Fruit fly (Drosophila melanogaster): Measurements from ENCODE around the gene Nos.
A peak's percentile ranks its signal among the peaks of the same experiment; 100 is the strongest.

Nos gene

DNA sequence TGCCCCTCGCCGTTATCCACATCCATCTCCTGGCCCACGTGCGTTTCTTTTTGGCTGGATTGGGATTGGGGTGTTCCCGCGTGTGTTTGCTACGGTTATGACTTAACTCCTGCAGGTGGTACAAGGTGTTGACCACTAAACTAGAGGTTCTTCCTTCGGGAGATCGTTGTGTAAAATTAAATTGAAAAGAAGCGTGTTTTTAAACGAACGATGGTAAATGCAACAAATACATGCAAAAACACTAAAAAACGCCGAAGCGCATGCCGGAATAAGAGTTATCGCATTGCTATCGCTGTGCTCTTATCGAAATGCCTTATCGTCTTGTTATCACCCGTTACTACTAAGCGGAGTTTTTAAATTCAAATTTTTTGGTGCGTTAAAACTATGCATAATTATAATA is 67.6 kb downstream of the Nos start, which contains the start of gene CG6724:
Gene CG6724 (minus strand): TSS at position 245 of the 400 bp plus-strand sequence.
- TF ChIP-seq Clk (GFP tag; optimal IDR thresholded peaks at IDR 0.05) (no peak), Mnt (GFP tag; optimal IDR thresholded peaks at IDR 0.05) (peak; percentile 96), bab1 (GFP tag; optimal IDR thresholded peaks at IDR 0.05) (peak; percentile 16)

DNA sequence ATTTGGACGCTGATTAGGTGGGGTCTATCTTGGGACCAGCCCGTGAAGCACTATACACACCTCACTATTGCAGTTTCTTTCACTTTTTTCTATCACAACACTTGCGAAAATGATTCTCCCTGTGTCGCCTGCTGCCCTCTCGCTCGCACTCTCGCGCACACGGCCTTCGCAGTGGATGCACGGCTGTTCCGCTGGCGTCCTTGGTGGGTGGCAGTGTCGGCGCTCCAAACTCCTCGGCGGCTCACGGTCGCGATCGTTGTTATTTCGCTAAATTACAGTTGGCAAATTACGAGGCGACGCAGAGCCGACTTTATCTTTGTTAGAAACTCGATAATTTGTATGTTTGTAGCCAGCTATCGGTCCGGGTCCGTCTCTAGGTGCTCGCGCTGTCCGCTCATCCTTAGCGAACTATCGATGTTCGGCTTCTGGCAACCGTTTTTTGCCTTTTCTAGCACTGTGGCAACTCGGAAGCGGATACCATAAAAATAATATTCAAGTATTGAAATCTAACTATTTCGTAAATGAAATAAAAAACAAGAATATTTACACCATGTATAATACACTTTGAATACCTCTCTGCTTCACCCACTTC is 69.6 kb downstream of the Nos start, which contains the start of gene Ubc2:
Gene Ubc2 (minus strand): TSS at position 410 of the 592 bp plus-strand sequence.
- TF ChIP-seq bab1 (GFP tag; optimal IDR thresholded peaks at IDR 0.05), result peak; percentile 59
- TF ChIP-seq Mnt (GFP tag; optimal IDR thresholded peaks at IDR 0.05), result peak; percentile 47
- TF ChIP-seq tj (GFP tag; optimal IDR thresholded peaks at IDR 0.05), result no peak
- no peak for TF ChIP-seq Crg-1 (GFP tag; optimal IDR thresholded peaks at IDR 0.05)
- TF ChIP-seq CG1620 (GFP tag; optimal IDR thresholded peaks at IDR 0.05), result peak; percentile 24
- no peak for TF ChIP-seq CG12768 (GFP tag; optimal IDR thresholded peaks at IDR 0.05)
- TF ChIP-seq Hr96 (GFP tag; optimal IDR thresholded peaks at IDR 0.05), result peak; percentile 21
- TF ChIP-seq cic (GFP tag; optimal IDR thresholded peaks at IDR 0.05), result no peak
- peak; percentile 3 for TF ChIP-seq CG33017 (tag; optimal IDR thresholded peaks at IDR 0.05)
- TF ChIP-seq CG14711 (tag; optimal IDR thresholded peaks at IDR 0.05), result peak; percentile 32

DNA sequence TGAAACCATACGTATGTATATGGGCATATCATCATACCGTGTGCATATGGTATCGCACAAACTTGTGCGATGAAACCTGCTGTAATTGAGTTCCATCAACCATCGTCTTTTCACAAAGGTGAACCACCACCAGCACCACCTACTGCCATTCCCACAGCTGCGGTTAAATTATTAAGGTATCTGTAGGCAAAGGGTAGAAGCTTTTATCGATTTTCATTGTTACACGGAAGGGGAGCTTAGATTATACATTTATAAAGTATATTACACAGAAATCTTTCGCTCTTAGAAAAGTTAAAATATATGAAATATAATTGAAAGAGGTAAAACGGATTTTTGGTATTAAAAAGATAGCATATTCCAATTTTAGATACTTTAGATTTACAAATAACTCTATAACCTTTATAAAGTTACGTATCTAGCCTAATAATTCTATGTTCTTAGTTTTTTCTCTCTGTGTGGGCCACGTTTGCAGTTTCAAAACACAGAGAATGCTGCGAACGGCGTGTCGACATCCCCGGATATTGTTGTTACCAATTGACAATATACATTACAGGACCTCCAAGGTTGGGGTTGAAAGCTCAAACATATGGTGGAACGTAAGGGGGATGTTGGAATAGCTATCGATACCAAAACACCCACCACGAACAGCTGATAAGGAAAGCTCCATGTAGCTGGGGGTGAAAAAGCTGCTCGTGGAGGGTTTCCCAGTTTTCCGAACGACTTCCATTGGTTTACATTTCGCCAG is 76.7 kb downstream of the Nos start, which contains the start of gene CG6495:
Gene CG6495 (plus strand): TSS at position 695 of the 745 bp plus-strand sequence.
- TF ChIP-seq CG7101 (tag; optimal IDR thresholded peaks at IDR 0.05) (no peak), tj (GFP tag; optimal IDR thresholded peaks at IDR 0.05) (peak; percentile 8), CG33017 (tag; optimal IDR thresholded peaks at IDR 0.05) (peak; percentile 44), CG12768 (GFP tag; optimal IDR thresholded peaks at IDR 0.05) (peak; percentile 10)

DNA sequence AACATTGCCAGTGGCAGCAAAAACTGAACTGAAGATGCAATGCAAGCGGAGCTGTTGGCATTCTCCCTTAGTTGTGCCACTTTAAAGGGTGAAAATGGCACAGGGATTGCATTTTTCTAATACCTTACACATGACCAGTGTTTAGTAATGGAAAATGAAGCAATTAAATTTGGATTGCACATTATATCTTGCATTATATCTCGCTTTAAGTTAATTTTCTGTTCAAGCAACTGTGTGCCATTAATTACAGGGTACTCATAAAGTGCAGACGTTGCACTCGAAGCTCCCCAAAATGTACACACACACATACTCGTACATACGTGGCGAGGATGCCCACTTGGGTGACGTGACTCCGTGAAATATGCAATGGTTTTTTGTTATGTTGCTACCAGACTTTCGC is 77.7 kb downstream of the Nos start:
- TF ChIP-seq cic (GFP tag; optimal IDR thresholded peaks at IDR 0.05) (no peak), Hr96 (GFP tag; optimal IDR thresholded peaks at IDR 0.05) (no peak), cnc (optimal IDR thresholded peaks at IDR 0.05) (no peak), CG7101 (tag; optimal IDR thresholded peaks at IDR 0.05) (no peak), CG14711 (tag; optimal IDR thresholded peaks at IDR 0.05) (no peak), CG7045 (GFP tag; optimal IDR thresholded peaks at IDR 0.05) (no peak), toe (GFP tag; optimal IDR thresholded peaks at IDR 0.05) (no peak), bab1 (GFP tag; optimal IDR thresholded peaks at IDR 0.05) (no peak), tj (GFP tag; optimal IDR thresholded peaks at IDR 0.05) (no peak), ovo (GFP tag; optimal IDR thresholded peaks at IDR 0.05) (no peak)

DNA sequence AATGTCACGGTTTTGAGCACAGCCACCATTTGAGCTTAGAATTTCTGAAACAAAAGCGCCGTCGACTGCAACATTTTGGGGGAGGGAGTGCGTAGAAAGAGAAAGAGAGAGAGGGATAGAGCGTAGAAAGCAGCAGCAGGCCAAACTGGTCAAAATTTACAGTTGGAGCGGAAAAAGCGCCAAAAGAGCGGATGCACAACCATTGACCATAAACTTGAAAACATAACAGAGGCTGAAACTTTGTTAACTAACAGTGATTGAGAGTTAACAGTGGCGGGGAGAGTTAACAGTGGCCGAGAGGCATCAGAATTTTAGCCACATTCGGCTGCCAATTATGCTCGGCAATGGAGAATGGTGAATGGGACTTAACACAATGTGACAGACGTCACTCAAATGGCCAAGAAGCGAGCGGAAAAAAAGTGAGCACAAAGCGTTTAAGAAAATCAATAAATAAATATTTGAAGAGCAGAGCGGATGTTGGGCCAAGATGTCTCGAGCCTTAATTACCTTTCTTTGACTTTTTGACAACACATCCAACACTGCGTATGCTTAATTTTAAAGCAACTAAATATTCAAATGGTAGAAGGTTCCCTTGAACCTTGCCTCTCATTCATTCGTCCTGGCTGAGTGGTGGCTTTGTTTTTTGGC is 80.1 kb downstream of the Nos start:
- TF ChIP-seq Mnt (GFP tag; optimal IDR thresholded peaks at IDR 0.05), result no peak

DNA sequence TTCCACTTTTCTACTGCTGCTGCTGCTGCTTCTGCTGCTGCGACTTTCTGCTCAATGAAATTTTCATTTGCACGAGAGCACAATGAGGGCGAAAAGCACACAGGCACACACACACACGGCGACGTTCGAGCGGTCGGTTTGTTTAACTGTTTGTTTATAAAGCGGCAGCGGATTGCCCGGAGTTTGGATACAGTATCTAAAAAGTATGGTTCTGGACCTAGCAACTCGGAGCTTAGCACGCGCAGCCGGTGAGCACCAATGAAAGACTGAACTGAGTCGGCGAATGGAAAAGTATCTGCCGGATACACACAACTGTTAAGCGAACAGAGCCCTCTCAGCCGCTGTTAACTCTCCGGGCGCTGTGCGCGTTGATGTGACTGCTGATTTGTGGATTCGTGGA is 81.3 kb downstream of the Nos start, which contains the start of gene CG17124:
Gene CG17124 (minus strand): TSS at position 277 of the 400 bp plus-strand sequence.
- TF ChIP-seq CG1620 (GFP tag; optimal IDR thresholded peaks at IDR 0.05) (no peak), CG33017 (tag; optimal IDR thresholded peaks at IDR 0.05) (peak; percentile 66), toe (GFP tag; optimal IDR thresholded peaks at IDR 0.05) (no peak), CG7045 (GFP tag; optimal IDR thresholded peaks at IDR 0.05) (peak; percentile 23), Crg-1 (GFP tag; optimal IDR thresholded peaks at IDR 0.05) (no peak), tj (GFP tag; optimal IDR thresholded peaks at IDR 0.05) (peak; percentile 38), CG12768 (GFP tag; optimal IDR thresholded peaks at IDR 0.05) (peak; percentile 75), ovo (GFP tag; optimal IDR thresholded peaks at IDR 0.05) (no peak), cnc (optimal IDR thresholded peaks at IDR 0.05) (no peak), pad (GFP tag; optimal IDR thresholded peaks at IDR 0.05) (no peak), CG7101 (tag; optimal IDR thresholded peaks at IDR 0.05) (peak; percentile 48), Hr96 (GFP tag; optimal IDR thresholded peaks at IDR 0.05) (peak; percentile 38), CG14711 (tag; optimal IDR thresholded peaks at IDR 0.05) (no peak), Clk (GFP tag; optimal IDR thresholded peaks at IDR 0.05) (no peak), bab1 (GFP tag; optimal IDR thresholded peaks at IDR 0.05) (peak; percentile 26), cic (GFP tag; optimal IDR thresholded peaks at IDR 0.05) (peak; percentile 50), CG5204 (GFP tag; optimal IDR thresholded peaks at IDR 0.05) (no peak), kay (GFP tag; ENCODE audit: borderline replicate concordance) (no peak), Mnt (GFP tag; optimal IDR thresholded peaks at IDR 0.05) (peak; percentile 63), CG11617 (GFP tag; optimal IDR thresholded peaks at IDR 0.05) (peak; percentile 7)

DNA sequence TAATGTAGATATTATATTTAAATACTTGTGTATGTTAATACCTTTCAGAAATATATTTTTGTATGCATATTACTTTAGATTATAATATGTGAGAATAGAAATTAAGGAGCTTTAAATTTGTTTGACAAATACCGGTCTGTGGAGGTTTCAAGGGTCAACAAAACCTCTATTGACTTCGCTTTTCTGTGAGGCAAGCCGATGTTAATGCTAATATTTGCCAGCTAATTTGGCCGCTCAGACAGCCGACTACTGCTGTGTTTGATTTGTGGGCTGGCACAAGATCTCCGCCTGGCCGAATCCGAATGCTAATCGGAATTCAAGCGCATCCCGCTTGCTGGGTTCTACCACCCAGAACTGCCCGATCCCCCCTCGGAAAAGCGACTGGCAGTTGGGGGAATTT is 82.7 kb downstream of the Nos start:
- TF ChIP-seq toe (GFP tag; optimal IDR thresholded peaks at IDR 0.05), result no peak
- TF ChIP-seq kay (GFP tag; ENCODE audit: borderline replicate concordance), result no peak
- no peak for TF ChIP-seq cnc (optimal IDR thresholded peaks at IDR 0.05)
- no peak for TF ChIP-seq CG11617 (GFP tag; optimal IDR thresholded peaks at IDR 0.05)
- no peak for TF ChIP-seq Hr96 (GFP tag; optimal IDR thresholded peaks at IDR 0.05)
- no peak for TF ChIP-seq CG7101 (tag; optimal IDR thresholded peaks at IDR 0.05)
- no peak for TF ChIP-seq CG14711 (tag; optimal IDR thresholded peaks at IDR 0.05)
- TF ChIP-seq CG5204 (GFP tag; optimal IDR thresholded peaks at IDR 0.05), result no peak

All from whole organism, adult.